Fruit fly (Drosophila melanogaster): ENCODE data around the gene spo.

The spo gene

dm6 chr3L:5635237-5636025 lies 43.1 kb upstream of the spo start (continued):
- no peak for TF ChIP-seq CG9139 (GFP tag; optimal IDR thresholded peaks at IDR 0.05)
- TF ChIP-seq achi (GFP tag; optimal IDR thresholded peaks at IDR 0.05) = peak; percentile 27
- TF ChIP-seq salr (GFP tag; optimal IDR thresholded peaks at IDR 0.05) = peak in 1 of 2 experiments; percentile 13
- TF ChIP-seq Met (GFP tag; optimal IDR thresholded peaks at IDR 0.05) = peak; percentile 4
- TF ChIP-seq cyc (GFP tag; optimal IDR thresholded peaks at IDR 0.05) = no peak
- peak; percentile 3 for TF ChIP-seq CG31627 (GFP tag; optimal IDR thresholded peaks at IDR 0.05)
- peak; percentile 50 for TF ChIP-seq svp (GFP tag)
- no peak for TF ChIP-seq CG8319 (GFP tag; optimal IDR thresholded peaks at IDR 0.05)
- TF ChIP-seq Blimp-1 (GFP tag; optimal IDR thresholded peaks at IDR 0.05) = no peak
- TF ChIP-seq Eip78C (GFP tag) = peak; percentile 67
- TF ChIP-seq net (GFP tag; optimal IDR thresholded peaks at IDR 0.05) = peak; percentile 41
- TF ChIP-seq pdm3 (GFP tag; optimal IDR thresholded peaks at IDR 0.05) = peak; percentile 31
- TF ChIP-seq CG11902 (GFP tag; optimal IDR thresholded peaks at IDR 0.05) = no peak
- no peak for TF ChIP-seq CG11294 (GFP tag; IDR thresholded peaks at IDR 0.05)
- TF ChIP-seq Gug (GFP tag; IDR thresholded peaks at IDR 0.05) = no peak

dm6 chr3L:5634188-5634894 lies 42.0 kb upstream of the spo start:
- TF ChIP-seq fd59A (GFP tag; optimal IDR thresholded peaks at IDR 0.05) = no peak
- TF ChIP-seq Hr39 (GFP tag; optimal IDR thresholded peaks at IDR 0.05) = no peak
- no peak for TF ChIP-seq CG6276 (GFP tag; optimal IDR thresholded peaks at IDR 0.05)
- TF ChIP-seq CG4318 (GFP tag; optimal IDR thresholded peaks at IDR 0.05) = no peak
- TF ChIP-seq Blimp-1 (GFP tag; optimal IDR thresholded peaks at IDR 0.05) = peak; percentile 98
- TF ChIP-seq Hr4 (GFP tag; optimal IDR thresholded peaks at IDR 0.05) = no peak
- peak; percentile 56 for TF ChIP-seq Eip78C (GFP tag)
- peak in 1 of 2 experiments; percentile 15 for TF ChIP-seq ss (GFP tag; optimal IDR thresholded peaks at IDR 0.05)
- TF ChIP-seq Ets21C (GFP tag; optimal IDR thresholded peaks at IDR 0.05) = no peak
- no peak for TF ChIP-seq CG1621 (tag; optimal IDR thresholded peaks at IDR 0.05)
- TF ChIP-seq spab (GFP tag; optimal IDR thresholded peaks at IDR 0.05) = no peak
- TF ChIP-seq CG31627 (GFP tag; optimal IDR thresholded peaks at IDR 0.05) = no peak
- TF ChIP-seq CG8319 (GFP tag; optimal IDR thresholded peaks at IDR 0.05) = no peak
- TF ChIP-seq achi (GFP tag; optimal IDR thresholded peaks at IDR 0.05) = peak; percentile 56
- no peak for TF ChIP-seq Eip93F (GFP tag; optimal IDR thresholded peaks at IDR 0.05)
- no peak for TF ChIP-seq CG34406 (GFP tag; optimal IDR thresholded peaks at IDR 0.05)
- peak; percentile 19 for TF ChIP-seq vri (GFP tag; optimal IDR thresholded peaks at IDR 0.05)
- no peak for TF ChIP-seq CG7368 (GFP tag; optimal IDR thresholded peaks at IDR 0.05)
- TF ChIP-seq CG11294 (GFP tag; IDR thresholded peaks at IDR 0.05) = no peak
- no peak for TF ChIP-seq CG9139 (GFP tag; optimal IDR thresholded peaks at IDR 0.05)
- TF ChIP-seq Met (GFP tag; optimal IDR thresholded peaks at IDR 0.05) = peak; percentile 56
- TF ChIP-seq CG11902 (GFP tag; optimal IDR thresholded peaks at IDR 0.05) = no peak
- TF ChIP-seq Lpt (GFP tag; optimal IDR thresholded peaks at IDR 0.05) = peak; percentile 15
- peak; percentile 51 for TF ChIP-seq CG6854 (GFP tag; optimal IDR thresholded peaks at IDR 0.05)
- TF ChIP-seq CG32006 (GFP tag; optimal IDR thresholded peaks at IDR 0.05) = peak; percentile 2
- no peak for TF ChIP-seq Sox14 (GFP tag; optimal IDR thresholded peaks at IDR 0.05)
- peak; percentile 59 for TF ChIP-seq dsx (GFP tag; optimal IDR thresholded peaks at IDR 0.05; ENCODE audit: poor library complexity, severe bottlenecking)
- TF ChIP-seq fkh (GFP tag; optimal IDR thresholded peaks at IDR 0.05) = peak; percentile 29
- no peak for TF ChIP-seq Gug (GFP tag; IDR thresholded peaks at IDR 0.05)
- no peak for TF ChIP-seq Hr38 (GFP tag; optimal IDR thresholded peaks at IDR 0.05)
- TF ChIP-seq CG6163 (GFP tag; IDR thresholded peaks at IDR 0.05) = 0 out of 3 replicates have a peak, but pooled peaks have one; percentile 7
